Fruit fly (Drosophila melanogaster) whole organism, prepupa: ENCODE data around the gene ppl.

Source experiments
- Blimp-1 ChIP-seq: fragments of 200-800 bp; sonication (Bioruptor generic); optimal IDR thresholded peaks from 3 replicates; lab custom pipeline; 2017; ENCODE audit warnings: missing biosample characterization, missing genetic modification characterization, mild to moderate bottlenecking, moderate library complexity, missing genetic modification reagents
- CG11294 ChIP-seq: fragments of 200-800 bp; sonication (Bioruptor generic); IDR thresholded peaks from 2 replicates; pipeline ENCODE4 v1.3.6; 2022; ENCODE audit warnings: missing biosample characterization, missing genetic modification characterization
- CG1621 ChIP-seq: fragments of 200-800 bp; sonication (Bioruptor generic); optimal IDR thresholded peaks from 3 replicates; lab custom pipeline; 2018; ENCODE audit warnings: missing biosample characterization, mild to moderate bottlenecking, missing genetic modification characterization
- CG31627 ChIP-seq: fragments of 200-800 bp; sonication (Bioruptor generic); optimal IDR thresholded peaks from 3 replicates; lab custom pipeline; 2016; ENCODE audit warnings: missing biosample characterization, missing genetic modification characterization
- CG3919 ChIP-seq: fragments of 200-800 bp; sonication (Bioruptor generic); optimal IDR thresholded peaks from 3 replicates; lab custom pipeline; 2016; ENCODE audit warnings: missing biosample characterization, missing genetic modification characterization
- CG6163 ChIP-seq: fragments of 200-800 bp; sonication (Bioruptor generic); IDR thresholded peaks from 3 replicates; pipeline ENCODE4 v1.3.6; 2022; ENCODE audit warnings: missing biosample characterization, missing genetic modification characterization
- CG6276 ChIP-seq: fragments of 200-800 bp; sonication (Bioruptor generic); optimal IDR thresholded peaks from 2 replicates; lab custom pipeline; 2017; ENCODE audit warnings: missing biosample characterization, mild to moderate bottlenecking, missing genetic modification characterization
- CG6792 ChIP-seq: fragments of 200-800 bp; sonication (Bioruptor generic); optimal IDR thresholded peaks from 3 replicates; lab custom pipeline; 2016; ENCODE audit warnings: missing biosample characterization, missing genetic modification characterization
- CG6808 ChIP-seq: fragments of 200-800 bp; sonication (Bioruptor generic); optimal IDR thresholded peaks from 3 replicates; lab custom pipeline; 2017; ENCODE audit warnings: missing biosample characterization, missing genetic modification characterization, mild to moderate bottlenecking, moderate library complexity, missing genetic modification reagents
- CG6854 ChIP-seq: fragments of 200-800 bp; sonication (Bioruptor generic); optimal IDR thresholded peaks from 2 replicates; lab custom pipeline; 2017; ENCODE audit warnings: missing biosample characterization, mild to moderate bottlenecking, missing genetic modification characterization
- CG7368 ChIP-seq: fragments of 200-800 bp; sonication (Bioruptor generic); optimal IDR thresholded peaks from 3 replicates; lab custom pipeline; 2016; ENCODE audit warnings: missing biosample characterization, missing genetic modification characterization
- CG9139 ChIP-seq: fragments of 200-800 bp; sonication (Bioruptor generic); optimal IDR thresholded peaks from 3 replicates; lab custom pipeline; 2017; ENCODE audit warnings: missing biosample characterization, mild to moderate bottlenecking, missing genetic modification characterization
- Eip78C ChIP-seq: fragments of 200-800 bp; sonication (Bioruptor generic); peaks from one replicate; lab custom pipeline; 2016; ENCODE audit warnings: missing biosample characterization, missing genetic modification characterization
- Eip93F ChIP-seq: fragments of 200-800 bp; sonication (Bioruptor generic); optimal IDR thresholded peaks from 2 replicates; lab custom pipeline; 2016; ENCODE audit warnings: missing biosample characterization, mild to moderate bottlenecking, missing genetic modification characterization
- Ets96B ChIP-seq: fragments of 200-800 bp; optimal IDR thresholded peaks from 2 replicates; lab custom pipeline; 2019; ENCODE audit warnings: missing biosample characterization, mild to moderate bottlenecking, missing genetic modification characterization, moderate library complexity
- Gug ChIP-seq: fragments of 200-800 bp; sonication (Bioruptor generic); IDR thresholded peaks from 2 replicates; pipeline ENCODE4 v1.3.6; 2022; ENCODE audit warnings: missing biosample characterization, missing genetic modification characterization
- Hr38 ChIP-seq: sonication (Bioruptor generic); optimal IDR thresholded peaks from 2 replicates; lab custom pipeline; 2016; ENCODE audit warnings: missing biosample characterization, missing genetic modification characterization
- Hr39 ChIP-seq: fragments of 200-800 bp; sonication (Bioruptor generic); optimal IDR thresholded peaks from 2 replicates; lab custom pipeline; 2016; ENCODE audit warnings: missing biosample characterization, missing genetic modification characterization
- Hr4 ChIP-seq: fragments of 200-800 bp; sonication (Bioruptor generic); optimal IDR thresholded peaks from 3 replicates; lab custom pipeline; 2016; ENCODE audit warnings: missing biosample characterization, missing genetic modification characterization
- Met ChIP-seq: fragments of 200-800 bp; sonication (Bioruptor generic); optimal IDR thresholded peaks from 3 replicates; lab custom pipeline; 2016; ENCODE audit warnings: missing biosample characterization, missing genetic modification characterization
- OdsH ChIP-seq: fragments of 200-800 bp; sonication (Bioruptor generic); optimal IDR thresholded peaks from 3 replicates; lab custom pipeline; 2016; ENCODE audit warnings: missing biosample characterization, missing genetic modification characterization
- Smox ChIP-seq: fragments of 200-800 bp; sonication (Bioruptor generic); optimal IDR thresholded peaks from 3 replicates; lab custom pipeline; 2016; ENCODE audit warnings: missing biosample characterization, missing genetic modification characterization
- Sox102F ChIP-seq: fragments of 200-800 bp; sonication (Bioruptor generic); optimal IDR thresholded peaks from 2 replicates; lab custom pipeline; 2016; ENCODE audit warnings: missing biosample characterization, mild to moderate bottlenecking, missing genetic modification characterization
- Sox14 ChIP-seq: fragments of 200-800 bp; sonication (Bioruptor generic); optimal IDR thresholded peaks from 3 replicates; lab custom pipeline; 2016; ENCODE audit warnings: missing biosample characterization, missing genetic modification characterization
- Sox15 ChIP-seq: fragments of 200-800 bp; sonication (Bioruptor generic); optimal IDR thresholded peaks from 3 replicates; lab custom pipeline; 2016; ENCODE audit warnings: missing biosample characterization, missing genetic modification characterization
- dsx ChIP-seq: fragments of 200-800 bp; optimal IDR thresholded peaks from 3 replicates; lab custom pipeline; 2019; ENCODE audit warnings: missing biosample characterization, mild to moderate bottlenecking, missing genetic modification characterization, moderate library complexity; ENCODE audit not compliant: poor library complexity, severe bottlenecking
- eg ChIP-seq: fragments of 200-800 bp; sonication (Bioruptor generic); IDR thresholded peaks from 3 replicates; pipeline ENCODE4 v1.3.6; 2022; ENCODE audit warnings: missing biosample characterization, missing genetic modification characterization
- esn ChIP-seq: fragments of 200-800 bp; sonication (Bioruptor generic); optimal IDR thresholded peaks from 2 replicates; lab custom pipeline; 2016; ENCODE audit warnings: missing biosample characterization, mild to moderate bottlenecking, missing genetic modification characterization, moderate library complexity
- lz ChIP-seq: fragments of 200-800 bp; sonication (Bioruptor generic); optimal IDR thresholded peaks from 3 replicates; lab custom pipeline; 2016; ENCODE audit warnings: missing biosample characterization, missing genetic modification characterization
- salr ChIP-seq, 2 experiments: fragments of 200-800 bp; sonication (Bioruptor generic); optimal IDR thresholded peaks; 3 replicates each; lab custom pipeline; 2016 to 2018; ENCODE audit warnings: missing biosample characterization in 2 of 2, missing genetic modification characterization in 2 of 2, mild to moderate bottlenecking in 1 of 2
- spab ChIP-seq: fragments of 200-800 bp; sonication (Bioruptor generic); optimal IDR thresholded peaks from 2 replicates; lab custom pipeline; 2017; ENCODE audit warnings: missing biosample characterization, mild to moderate bottlenecking, missing genetic modification characterization, missing genetic modification reagents
- ss ChIP-seq, 2 experiments: fragments of 200-800 bp; sonication (Bioruptor generic); optimal IDR thresholded peaks; 2 replicates in 1 of 2; 3 replicates in 1 of 2; lab custom pipeline; 2017 to 2018; ENCODE audit warnings: mild to moderate bottlenecking in 2 of 2, missing biosample characterization in 2 of 2, missing genetic modification characterization in 2 of 2, moderate library complexity in 1 of 2
- svp ChIP-seq: fragments of 200-800 bp; sonication (Bioruptor generic); peaks from one replicate; lab custom pipeline; 2016; ENCODE audit warnings: missing biosample characterization, missing genetic modification characterization
- topi ChIP-seq: fragments of 200-800 bp; sonication (Bioruptor generic); optimal IDR thresholded peaks from 3 replicates; lab custom pipeline; 2016; ENCODE audit warnings: missing biosample characterization, missing genetic modification characterization
- vri ChIP-seq: fragments of 200-800 bp; sonication (Bioruptor generic); optimal IDR thresholded peaks from 3 replicates; lab custom pipeline; 2016; ENCODE audit warnings: missing biosample characterization, mild to moderate bottlenecking, missing genetic modification characterization

ppl gene

dm6 chr3L:21259257-21259656 is 22.0 kb downstream of the ppl start (continued):
- peak; percentile 88 for TF ChIP-seq Eip78C
- TF ChIP-seq CG6163 (GFP tag; lab: Robert Waterston, UW) = peak; percentile 10; the same call in 1 of the 3 replicates
- TF ChIP-seq salr (GFP tag; optimal IDR thresholded peaks at IDR 0.05; lab: Kevin White, UChicago) = peak in 1 of 2 experiments; percentile 40
- no peak for TF ChIP-seq Met (GFP tag; lab: Kevin White, UChicago)
- TF ChIP-seq Sox15 = no peak
- no peak for TF ChIP-seq Gug (GFP tag; lab: Robert Waterston, UW)
- no peak for TF ChIP-seq CG6792 (GFP tag; lab: Kevin White, UChicago)

DNA sequence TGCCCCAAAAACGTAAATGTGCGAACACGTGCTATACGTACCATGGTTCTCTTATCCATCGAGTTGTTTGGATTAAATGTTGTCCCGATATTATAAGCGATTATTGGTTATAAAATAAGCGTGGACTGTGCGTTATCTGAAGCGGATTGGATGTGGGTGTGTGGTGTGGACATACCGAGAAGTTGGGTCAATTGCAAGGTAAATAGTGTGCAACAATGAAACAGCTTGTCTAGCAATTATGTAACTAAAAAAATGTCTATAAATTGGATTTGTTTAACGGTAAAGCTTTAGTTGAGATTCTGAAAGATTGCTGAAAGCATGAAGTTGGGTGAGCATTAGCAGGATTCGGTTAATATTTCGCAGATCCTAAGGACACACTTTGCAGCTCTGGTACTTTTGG is 23.6 kb downstream of the ppl start, which contains the start of gene CG43218:
CG43218 (plus strand) TSS at position 290 of the 400 bp plus-strand sequence.
- TF ChIP-seq spab (GFP tag; lab: Kevin White, UChicago) = no peak
- TF ChIP-seq CG6276 (GFP tag; lab: Kevin White, UChicago) = no peak
- no peak for TF ChIP-seq Hr38 (GFP tag; lab: Kevin White, UChicago)
- no peak for TF ChIP-seq OdsH (GFP tag; lab: Kevin White, UChicago)
- TF ChIP-seq Hr4 (GFP tag; lab: Kevin White, UChicago) = no peak
- no peak for TF ChIP-seq Eip93F (GFP tag; lab: Kevin White, UChicago)
- peak; percentile 65 for TF ChIP-seq Eip78C
- TF ChIP-seq dsx (GFP tag; lab: Kevin White, UChicago) = peak; percentile 45
- TF ChIP-seq CG6808 (GFP tag; lab: Kevin White, UChicago) = no peak
- TF ChIP-seq Sox102F = no peak
- TF ChIP-seq, all 60 proteins: peak for 2

DNA sequence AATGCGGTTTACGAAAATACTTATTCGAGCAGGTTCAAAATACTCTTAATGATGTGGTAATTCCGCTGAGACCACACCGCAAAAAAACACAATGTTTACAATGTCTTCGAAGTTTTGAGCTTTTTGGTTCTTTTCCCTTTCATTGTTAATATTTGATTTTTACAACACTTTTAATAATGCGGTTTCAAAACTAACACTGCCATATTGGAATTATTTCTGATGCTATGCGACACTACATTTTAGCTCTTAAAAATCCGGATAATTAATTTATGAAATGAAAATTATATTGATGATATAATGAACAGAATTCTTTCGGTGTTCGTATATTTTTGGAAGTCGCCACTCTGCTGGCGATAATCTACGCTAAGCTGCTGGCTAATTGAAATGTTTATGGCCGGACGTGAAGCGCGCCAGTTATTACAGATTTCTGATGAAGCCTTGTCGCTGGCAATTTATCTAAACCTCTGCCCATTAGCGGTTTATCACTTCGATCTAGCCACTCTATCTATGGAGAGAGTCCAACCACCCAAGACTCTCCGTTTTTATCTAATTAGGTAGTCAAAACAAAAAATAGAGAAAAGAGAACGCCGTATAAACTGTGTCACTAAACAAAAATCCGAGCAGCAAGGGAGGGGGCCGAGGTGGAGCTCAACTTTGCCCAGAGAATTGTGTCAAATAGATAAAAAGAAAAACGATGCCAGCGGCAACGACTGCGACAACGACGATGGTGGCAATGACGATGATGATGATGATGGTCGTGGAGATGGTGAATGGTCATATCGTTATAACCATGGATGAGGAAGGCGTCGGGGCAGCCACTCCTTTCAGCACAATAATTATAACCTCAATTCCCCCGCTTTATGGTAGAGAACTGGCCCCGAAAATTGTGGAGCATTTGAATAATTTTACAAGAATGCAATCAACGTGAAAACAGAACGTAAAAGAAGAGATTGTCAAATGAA is 25.0 kb downstream of the ppl start:
- TF ChIP-seq topi (GFP tag; lab: Kevin White, UChicago) (peak; percentile 56), svp (peak; percentile 75), lz (peak; percentile 20), Met (GFP tag; lab: Kevin White, UChicago) (peak; percentile 57), CG6808 (GFP tag; lab: Kevin White, UChicago) (no peak), dsx (GFP tag; lab: Kevin White, UChicago) (no peak), CG11294 (GFP tag; lab: Robert Waterston, UW) (no peak), Blimp-1 (peak; percentile 30), Smox (GFP tag; lab: Kevin White, UChicago) (peak; percentile 30), Sox14 (no peak), vri (GFP tag; lab: Kevin White, UChicago) (peak; percentile 38), esn (GFP tag; lab: Kevin White, UChicago) (peak; percentile 51), Eip78C (peak; percentile 83), Sox102F (peak; percentile 50), Hr39 (GFP tag; lab: Kevin White, UChicago) (peak; percentile 22), Sox15 (no peak), CG6854 (GFP tag; lab: Kevin White, UChicago) (peak; percentile 13), salr (GFP tag; optimal IDR thresholded peaks at IDR 0.05; lab: Kevin White, UChicago) (no peak), CG31627 (peak; percentile 15), ss (GFP tag; optimal IDR thresholded peaks at IDR 0.05; lab: Kevin White, UChicago) (no peak)

dm6 chr3L:21254524-21254972 is 26.8 kb downstream of the ppl start:
- TF ChIP-seq CG7368 (no peak), CG6854 (GFP tag; lab: Kevin White, UChicago) (no peak), Ets96B (tag; lab: Kevin White, UChicago) (no peak), eg (no peak), Sox15 (no peak), CG1621 (peak; percentile 60), CG3919 (GFP tag; lab: Kevin White, UChicago) (no peak), Eip78C (peak; percentile 57), spab (GFP tag; lab: Kevin White, UChicago) (no peak), CG9139 (peak; percentile 21), svp (peak; percentile 43)
